Fruit fly (Drosophila melanogaster) whole organism, embryonic: ENCODE data around the gene Pgant7.

Experiments
- B-H1 ChIP-seq: fragments of 200-800 bp; sonication (Bioruptor generic); IDR thresholded peaks from 3 replicates; pipeline ENCODE4 v1.3.6; 2022; ENCODE audit warnings: missing biosample characterization, missing genetic modification characterization
- B-H2 ChIP-seq: fragments of 200-800 bp; sonication (Bioruptor generic); optimal IDR thresholded peaks from 2 replicates; lab custom pipeline; 2018; ENCODE audit warnings: missing biosample characterization, mild to moderate bottlenecking, missing genetic modification characterization
- CG10267 ChIP-seq: fragments of 200-800 bp; sonication (Bioruptor generic); optimal IDR thresholded peaks from 2 replicates; lab custom pipeline; 2018; ENCODE audit warnings: missing biosample characterization, mild to moderate bottlenecking, missing genetic modification characterization, moderate library complexity
- CG10431 ChIP-seq: fragments of 200-800 bp; sonication (Bioruptor generic); optimal IDR thresholded peaks from 3 replicates; lab custom pipeline; 2018; ENCODE audit warnings: missing biosample characterization, mild to moderate bottlenecking, missing genetic modification characterization
- CG10462 ChIP-seq: fragments of 200-800 bp; sonication (Bioruptor generic); optimal IDR thresholded peaks from 2 replicates; lab custom pipeline; 2016; ENCODE audit warnings: missing biosample characterization, missing genetic modification characterization
- CG11696 ChIP-seq: fragments of 200-800 bp; sonication (Bioruptor generic); IDR thresholded peaks from 2 replicates; pipeline ENCODE4 v1.3.6; 2022; ENCODE audit warnings: missing biosample characterization, missing genetic modification characterization
- CG11723 ChIP-seq: fragments of 200-800 bp; sonication (Bioruptor generic); optimal IDR thresholded peaks from 2 replicates; lab custom pipeline; 2017; ENCODE audit warnings: missing biosample characterization, mild to moderate bottlenecking, missing genetic modification characterization
- CG14014 ChIP-seq: fragments of 200-800 bp; sonication (Bioruptor generic); IDR thresholded peaks from 2 replicates; pipeline ENCODE4 v1.3.6; 2022; ENCODE audit warnings: missing biosample characterization, missing genetic modification characterization
- CG14441 ChIP-seq: fragments of 200-800 bp; sonication (Bioruptor generic); IDR thresholded peaks from 2 replicates; pipeline ENCODE4 v1.3.6; 2022; ENCODE audit warnings: missing biosample characterization, missing genetic modification characterization
- CG1529 ChIP-seq: fragments of 200-800 bp; sonication (Bioruptor generic); optimal IDR thresholded peaks from 3 replicates; lab custom pipeline; 2018; ENCODE audit warnings: missing biosample characterization, missing genetic modification characterization
- CG15479 ChIP-seq: fragments of 200-800 bp; sonication (Bioruptor generic); optimal IDR thresholded peaks from 3 replicates; lab custom pipeline; 2019; ENCODE audit warnings: missing biosample characterization, mild to moderate bottlenecking, missing genetic modification characterization, moderate library complexity
- CG1602 ChIP-seq: fragments of 200-800 bp; sonication (Bioruptor generic); optimal IDR thresholded peaks from 3 replicates; lab custom pipeline; 2016; ENCODE audit warnings: missing biosample characterization, missing genetic modification characterization
- CG17612 ChIP-seq: fragments of 200-800 bp; sonication (Bioruptor generic); IDR thresholded peaks from 2 replicates; pipeline ENCODE4 v1.3.6; 2022; ENCODE audit warnings: missing biosample characterization, missing genetic modification characterization
- CG18011 ChIP-seq: fragments of 200-800 bp; sonication (Bioruptor generic); optimal IDR thresholded peaks from 2 replicates; lab custom pipeline; 2017; ENCODE audit warnings: missing biosample characterization, missing genetic modification characterization, mild to moderate bottlenecking, moderate library complexity, missing genotype
- CG31365 ChIP-seq: fragments of 200-800 bp; sonication (Bioruptor generic); optimal IDR thresholded peaks from 2 replicates; lab custom pipeline; 2018; ENCODE audit warnings: missing biosample characterization, mild to moderate bottlenecking, missing genetic modification characterization
- CG32532 ChIP-seq: fragments of 200-800 bp; sonication (Bioruptor generic); IDR thresholded peaks from 2 replicates; pipeline ENCODE4 v1.3.6; 2022; ENCODE audit warnings: missing biosample characterization, missing genetic modification characterization
- CG3726 ChIP-seq: fragments of 200-800 bp; sonication (Bioruptor generic); IDR thresholded peaks from 3 replicates; pipeline ENCODE4, ENCODE4 v1.3.6; 2022; ENCODE audit warnings: missing biosample characterization, missing genetic modification characterization
- CG3847 ChIP-seq: fragments of 200-800 bp; sonication (Bioruptor generic); IDR thresholded peaks from 2 replicates; pipeline ENCODE4 v1.3.6; 2022; ENCODE audit warnings: missing biosample characterization, missing genetic modification characterization
- CG4820 ChIP-seq: fragments of 200-800 bp; sonication (Bioruptor generic); optimal IDR thresholded peaks from 3 replicates; lab custom pipeline; 2016; ENCODE audit warnings: missing biosample characterization, missing genetic modification characterization
- CG4854 ChIP-seq: fragments of 200-800 bp; sonication (Bioruptor generic); optimal IDR thresholded peaks from 2 replicates; lab custom pipeline; 2016; ENCODE audit warnings: missing biosample characterization, missing genetic modification characterization, inconsistent platforms
- CG5953 ChIP-seq: fragments of 200-800 bp; sonication (Bioruptor generic); IDR thresholded peaks from 2 replicates; pipeline ENCODE4 v1.3.6; 2022; ENCODE audit warnings: missing biosample characterization, missing genetic modification characterization
- CG6654 ChIP-seq: fragments of 200-800 bp; sonication (Bioruptor generic); optimal IDR thresholded peaks from 2 replicates; lab custom pipeline; 2017; ENCODE audit warnings: missing biosample characterization, mild to moderate bottlenecking, missing genetic modification characterization
- CG7963 ChIP-seq: fragments of 200-800 bp; sonication (Bioruptor generic); IDR thresholded peaks from 3 replicates; pipeline ENCODE4 v1.3.6; 2022; ENCODE audit warnings: missing biosample characterization, missing genetic modification characterization; ENCODE audit not compliant: partially characterized antibody
- CG8281 ChIP-seq: fragments of 200-800 bp; sonication (Bioruptor generic); optimal IDR thresholded peaks from 2 replicates; lab custom pipeline; 2018; ENCODE audit warnings: missing biosample characterization, mild to moderate bottlenecking, missing genetic modification characterization, moderate library complexity
- CG8388 ChIP-seq: fragments of 200-800 bp; sonication (Bioruptor generic); optimal IDR thresholded peaks from 2 replicates; lab custom pipeline; 2019; ENCODE audit warnings: missing biosample characterization, mild to moderate bottlenecking, missing genetic modification characterization, moderate library complexity
- CG8478 ChIP-seq: fragments of >200 bp; optimal IDR thresholded peaks from 2 replicates; lab custom pipeline; 2018
- CTCF ChIP-seq: fragments of 200-800 bp; sonication (Bioruptor generic); optimal IDR thresholded peaks from 2 replicates; lab custom pipeline; 2017; ENCODE audit warnings: missing biosample characterization, mild to moderate bottlenecking, missing genetic modification characterization, moderate library complexity
- Lhr ChIP-seq: fragments of 200-800 bp; sonication (Bioruptor generic); optimal IDR thresholded peaks from 3 replicates; lab custom pipeline; 2017; ENCODE audit warnings: mild to moderate bottlenecking, missing biosample characterization, missing genetic modification reagents, missing genetic modification characterization
- NFAT ChIP-seq: fragments of 200-800 bp; sonication (Bioruptor generic); IDR thresholded peaks from 2 replicates; pipeline ENCODE4 v1.3.6; 2022; ENCODE audit warnings: missing biosample characterization, missing genetic modification characterization
- NK7.1 ChIP-seq: fragments of 200-800 bp; sonication (Bioruptor generic); optimal IDR thresholded peaks from 3 replicates; lab custom pipeline; 2016; ENCODE audit warnings: missing biosample characterization, missing genetic modification characterization
- Oli ChIP-seq: fragments of 200-800 bp; sonication (Bioruptor generic); optimal IDR thresholded peaks from 2 replicates; lab custom pipeline; 2018; ENCODE audit warnings: missing biosample characterization, mild to moderate bottlenecking, missing genetic modification characterization, moderate library complexity
- Sox100B ChIP-seq: fragments of 200-800 bp; sonication (Bioruptor generic); optimal IDR thresholded peaks from 3 replicates; lab custom pipeline; 2018; ENCODE audit warnings: missing biosample characterization, mild to moderate bottlenecking, missing genetic modification characterization
- az2 ChIP-seq: fragments of 200-800 bp; sonication (Bioruptor generic); optimal IDR thresholded peaks from 3 replicates; lab custom pipeline; 2016; ENCODE audit warnings: missing biosample characterization, missing genetic modification characterization
- crp ChIP-seq, 2 experiments: fragments of 200-800 bp; sonication (Bioruptor generic); optimal IDR thresholded peaks; 2 replicates in 1 of 2; 3 replicates in 1 of 2; lab custom pipeline; 2017; ENCODE audit warnings: missing biosample characterization in 2 of 2, missing genetic modification characterization in 2 of 2, mild to moderate bottlenecking in 1 of 2, moderate library complexity in 1 of 2
- disco-r ChIP-seq: fragments of 200-800 bp; sonication (Bioruptor generic); optimal IDR thresholded peaks from 2 replicates; lab custom pipeline; 2016; ENCODE audit warnings: missing biosample characterization, missing genetic modification characterization
- eve ChIP-seq, 2 experiments: fragments of >200 bp; optimal IDR thresholded peaks; 2 replicates each; lab custom pipeline; 2017; ENCODE audit warnings: missing biosample characterization in 2 of 2, missing genetic modification characterization in 2 of 2
- ewg ChIP-seq: fragments of 200-800 bp; sonication (Bioruptor generic); optimal IDR thresholded peaks from 3 replicates; lab custom pipeline; 2017; ENCODE audit warnings: mild to moderate bottlenecking, missing biosample characterization, missing genetic modification reagents, missing genetic modification characterization
- eyg ChIP-seq: fragments of 200-800 bp; sonication (Bioruptor generic); optimal IDR thresholded peaks from 3 replicates; lab custom pipeline; 2016; ENCODE audit warnings: missing biosample characterization, missing genetic modification characterization
- fd3F ChIP-seq: fragments of 200-800 bp; sonication (Bioruptor generic); optimal IDR thresholded peaks from 2 replicates; lab custom pipeline; 2018; ENCODE audit warnings: missing biosample characterization, mild to moderate bottlenecking, missing genetic modification characterization, moderate library complexity
- gcm ChIP-seq: fragments of 200-800 bp; sonication (Bioruptor generic); optimal IDR thresholded peaks from 2 replicates; lab custom pipeline; 2019; ENCODE audit warnings: missing biosample characterization, mild to moderate bottlenecking, missing genetic modification characterization, moderate library complexity
- hb ChIP-seq: fragments of 200-800 bp; sonication (Bioruptor generic); IDR thresholded peaks from 3 replicates; pipeline ENCODE4 v1.3.6; 2022; ENCODE audit warnings: missing biosample characterization, missing genetic modification characterization; ENCODE audit not compliant: partially characterized antibody
- knrl ChIP-seq: fragments of 200-800 bp; sonication (Bioruptor generic); IDR thresholded peaks from 3 replicates; pipeline ENCODE4 v1.3.6; 2022; ENCODE audit warnings: missing biosample characterization, missing genetic modification characterization; ENCODE audit not compliant: partially characterized antibody
- lilli ChIP-seq: fragments of 200-800 bp; sonication (Bioruptor generic); optimal IDR thresholded peaks from 3 replicates; lab custom pipeline; 2016; ENCODE audit warnings: missing biosample characterization, missing genetic modification characterization
- psq ChIP-seq: fragments of 200-800 bp; sonication (Bioruptor generic); optimal IDR thresholded peaks from 2 replicates; lab custom pipeline; 2017; ENCODE audit warnings: missing biosample characterization, missing genetic modification characterization
- ro ChIP-seq: fragments of 200-800 bp; sonication (Bioruptor generic); IDR thresholded peaks from 2 replicates; pipeline ENCODE4 v1.3.6; 2022; ENCODE audit warnings: missing biosample characterization, missing genetic modification characterization
- salm ChIP-seq: fragments of 200-800 bp; sonication (Bioruptor generic); optimal IDR thresholded peaks from 2 replicates; lab custom pipeline; 2018; ENCODE audit warnings: missing biosample characterization, mild to moderate bottlenecking, missing genetic modification characterization
- sim ChIP-seq: fragments of 200-800 bp; sonication (Bioruptor generic); IDR thresholded peaks from 2 replicates; pipeline ENCODE4 v1.3.6; 2022; ENCODE audit warnings: missing biosample characterization, missing genetic modification characterization
- sna ChIP-seq: fragments of 200-800 bp; sonication (Bioruptor generic); IDR thresholded peaks from 2 replicates; pipeline ENCODE4 v1.3.6; 2022; ENCODE audit warnings: missing biosample characterization, missing genetic modification characterization; ENCODE audit not compliant: partially characterized antibody
- tna ChIP-seq: fragments of 200-800 bp; sonication (Bioruptor generic); IDR thresholded peaks from 2 replicates; pipeline ENCODE4 v1.3.6; 2022; ENCODE audit warnings: missing biosample characterization, missing genetic modification characterization; ENCODE audit not compliant: partially characterized antibody
- unc-4 ChIP-seq: fragments of 200-800 bp; sonication (Bioruptor generic); IDR thresholded peaks from 2 replicates; pipeline ENCODE4 v1.3.6; 2022; ENCODE audit warnings: missing biosample characterization, missing genetic modification characterization; ENCODE audit not compliant: partially characterized antibody
- vfl ChIP-seq: fragments of 200-800 bp; sonication (Bioruptor generic); optimal IDR thresholded peaks from 2 replicates; lab custom pipeline; 2016; ENCODE audit warnings: missing biosample characterization, missing genetic modification characterization

Gene Pgant7

dm6 chrX:18499679-18500187 is at the start of gene Pgant7, which contains the start of gene Xrcc2 (continued):
- TF ChIP-seq NK7.1 (no peak), psq (GFP tag; lab: Kevin White, UChicago) (no peak), eyg (GFP tag; lab: Kevin White, UChicago) (no peak), CTCF (peak; percentile 10), unc-4 (GFP tag; lab: Robert Waterston, UW) (peak; percentile 69; the same call in 1 of the 2 replicates), CG10431 (peak; percentile 14), CG3726 (GFP tag; lab: Robert Waterston, UW) (no peak), CG10267 (peak; percentile 6), ro (no peak), CG31365 (tag; lab: Kevin White, UChicago) (no peak), CG4854 (GFP tag; lab: Kevin White, UChicago) (no peak), az2 (GFP tag; lab: Kevin White, UChicago) (no peak), knrl (GFP tag; lab: Robert Waterston, UW) (peak; percentile 65), B-H2 (GFP tag; lab: Kevin White, UChicago) (no peak), CG5953 (GFP tag; lab: Robert Waterston, UW) (no peak), Oli (tag; lab: Kevin White, UChicago) (no peak), CG8478 (lab: Kevin White, UChicago) (no peak), vfl (GFP tag; lab: Kevin White, UChicago) (no peak), CG11696 (GFP tag; lab: Robert Waterston, UW) (no peak), lilli (GFP tag; lab: Kevin White, UChicago) (no peak), fd3F (GFP tag; lab: Kevin White, UChicago) (no peak), CG1529 (GFP tag; lab: Kevin White, UChicago) (no peak), hb (GFP tag; lab: Robert Waterston, UW) (peak; percentile 75; the same call in 2 of the 3 replicates), sim (GFP tag; lab: Robert Waterston, UW) (no peak), CG8281 (tag; lab: Kevin White, UChicago) (no peak), salm (tag; lab: Kevin White, UChicago) (no peak), disco-r (GFP tag; lab: Kevin White, UChicago) (no peak), sna (GFP tag; lab: Robert Waterston, UW) (peak; percentile 76), CG1602 (GFP tag; lab: Kevin White, UChicago) (no peak), CG14014 (no peak), CG17612 (no peak), crp (GFP tag; optimal IDR thresholded peaks at IDR 0.05; lab: Kevin White, UChicago) (no peak), CG4820 (no peak), CG32532 (no peak), ewg (GFP tag; lab: Kevin White, UChicago) (no peak), CG3847 (no peak), CG18011 (GFP tag; lab: Kevin White, UChicago) (no peak), CG6654 (GFP tag; lab: Kevin White, UChicago) (no peak), NFAT (GFP tag; lab: Robert Waterston, UW) (no peak), eve (GFP tag; optimal IDR thresholded peaks at IDR 0.05; lab: Kevin White, UChicago) (no peak), Lhr (GFP tag; lab: Kevin White, UChicago) (peak; percentile 26), CG15479 (GFP tag; lab: Kevin White, UChicago) (peak; percentile 14), Sox100B (GFP tag; lab: Kevin White, UChicago) (no peak), CG10462 (GFP tag; lab: Kevin White, UChicago) (no peak), B-H1 (GFP tag; lab: Robert Waterston, UW) (no peak), tna (GFP tag; lab: Robert Waterston, UW) (peak; percentile 59; the same call in 1 of the 2 replicates), CG14441 (GFP tag; lab: Robert Waterston, UW) (no peak), CG7963 (GFP tag; lab: Robert Waterston, UW) (peak; percentile 53; the same call in 1 of the 3 replicates), CG11723 (GFP tag; lab: Kevin White, UChicago) (no peak), gcm (GFP tag; lab: Kevin White, UChicago) (no peak), CG8388 (no peak)
